Worm (Caenorhabditis elegans) whole organism, late embryonic: Measurements from ENCODE around the gene F09E5.11.

Source experiments
- F13H6.1 ChIP-seq: sonication (generic microtip); optimal IDR thresholded peaks from 2 replicates; lab custom pipeline; 2016; ENCODE audit warnings: missing genetic modification characterization, missing compliant biosample characterization
- K09A11.1 ChIP-seq: sonication (generic microtip); optimal IDR thresholded peaks from 2 replicates; lab custom pipeline; 2017; ENCODE audit warnings: antibody characterized with exemption, mild to moderate bottlenecking, missing genetic modification characterization, missing compliant biosample characterization; ENCODE audit not compliant: insufficient read depth
- Y22D7AL.16 ChIP-seq: sonication (generic microtip); optimal IDR thresholded peaks from 2 replicates; lab custom pipeline; 2016; ENCODE audit warnings: missing genetic modification characterization, missing compliant biosample characterization
- ama-1 ChIP-seq: fragments of 150-350 bp; optimal IDR thresholded peaks from 2 replicates; lab custom pipeline; 2014
- ceh-18 ChIP-seq: sonication (generic microtip); optimal IDR thresholded peaks from 2 replicates; lab custom pipeline; 2016; ENCODE audit warnings: missing genetic modification characterization, missing compliant biosample characterization
- ceh-19 ChIP-seq: fragments of 200-800 bp; sonication (Bioruptor generic); optimal IDR thresholded peaks from 2 replicates; lab custom pipeline; 2018; ENCODE audit warnings: mild to moderate bottlenecking, missing genetic modification characterization, missing compliant biosample characterization
- ceh-24 ChIP-seq: sonication (generic microtip); optimal IDR thresholded peaks from 2 replicates; lab custom pipeline; 2016; ENCODE audit warnings: mild to moderate bottlenecking, missing genetic modification characterization, missing compliant biosample characterization
- ceh-31 ChIP-seq: sonication (generic microtip); optimal IDR thresholded peaks from 2 replicates; lab custom pipeline; 2016; ENCODE audit warnings: missing genetic modification characterization, missing compliant biosample characterization
- ceh-45 ChIP-seq: fragments of 200-800 bp; sonication (Bioruptor generic); IDR thresholded peaks from 2 replicates; pipeline ENCODE4 v1.3.6; 2022; ENCODE audit warnings: missing genetic modification reagents, missing genetic modification characterization, missing compliant biosample characterization
- ceh-48 ChIP-seq: sonication (generic microtip); optimal IDR thresholded peaks from 2 replicates; lab custom pipeline; 2016; ENCODE audit warnings: missing genetic modification characterization, inconsistent platforms, missing compliant biosample characterization
- ceh-6 ChIP-seq: fragments of 200-800 bp; sonication (Bioruptor generic); optimal IDR thresholded peaks from 2 replicates; lab custom pipeline; 2018; ENCODE audit warnings: mild to moderate bottlenecking, missing genetic modification characterization, missing compliant biosample characterization
- che-1 ChIP-seq: sonication (generic microtip); optimal IDR thresholded peaks from 2 replicates; lab custom pipeline; 2016; ENCODE audit warnings: mild to moderate bottlenecking, missing genetic modification characterization, missing compliant biosample characterization
- dve-1 ChIP-seq: sonication (generic microtip); optimal IDR thresholded peaks from 2 replicates; lab custom pipeline; 2017; ENCODE audit warnings: antibody characterized with exemption, mild to moderate bottlenecking, missing genetic modification characterization, missing compliant biosample characterization
- elt-2 ChIP-seq: sonication (generic microtip); optimal IDR thresholded peaks from 2 replicates; lab custom pipeline; 2016; ENCODE audit warnings: missing genetic modification reagents, missing genetic modification characterization, missing compliant biosample characterization
- ets-4 ChIP-seq: sonication (generic microtip); optimal IDR thresholded peaks from 2 replicates; lab custom pipeline; 2016; ENCODE audit warnings: missing genetic modification characterization, missing compliant biosample characterization
- fax-1 ChIP-seq: sonication (generic microtip); optimal IDR thresholded peaks from 2 replicates; lab custom pipeline; 2016; ENCODE audit warnings: missing genotype, missing genetic modification characterization, missing compliant biosample characterization
- fkh-10 ChIP-seq: fragments of 150-350 bp; optimal IDR thresholded peaks from 2 replicates; lab custom pipeline; 2014; ENCODE audit warnings: missing biosample characterization, missing genetic modification reagents, missing genetic modification characterization
- fkh-6 ChIP-seq: sonication (generic microtip); optimal IDR thresholded peaks from 2 replicates; lab custom pipeline; 2016; ENCODE audit warnings: missing genetic modification characterization, missing compliant biosample characterization
- hlh-13 ChIP-seq: fragments of 200-800 bp; sonication (Bioruptor generic); optimal IDR thresholded peaks from 2 replicates; lab custom pipeline; 2018; ENCODE audit warnings: mild to moderate bottlenecking, missing genetic modification characterization, missing compliant biosample characterization
- hlh-15 ChIP-seq: sonication (generic microtip); optimal IDR thresholded peaks from 2 replicates; lab custom pipeline; 2016; ENCODE audit warnings: missing genetic modification characterization, missing compliant biosample characterization
- hlh-30 ChIP-seq: sonication (generic microtip); optimal IDR thresholded peaks from 2 replicates; lab custom pipeline; 2017; ENCODE audit warnings: antibody characterized with exemption, missing genetic modification characterization, missing compliant biosample characterization; ENCODE audit not compliant: insufficient read depth
- hlh-6 ChIP-seq: sonication (generic microtip); optimal IDR thresholded peaks from 2 replicates; lab custom pipeline; 2016; ENCODE audit warnings: missing genotype, missing genetic modification characterization, missing compliant biosample characterization
- hlh-8 ChIP-seq: sonication (generic microtip); optimal IDR thresholded peaks from 2 replicates; lab custom pipeline; 2016; ENCODE audit warnings: missing genotype, missing genetic modification characterization, missing compliant biosample characterization
- lin-11 ChIP-seq: fragments of 200-800 bp; sonication (Bioruptor generic); optimal IDR thresholded peaks from 2 replicates; lab custom pipeline; 2018; ENCODE audit warnings: mild to moderate bottlenecking, missing genetic modification characterization, missing compliant biosample characterization
- madf-2 ChIP-seq: sonication (generic microtip); optimal IDR thresholded peaks from 2 replicates; lab custom pipeline; 2017; ENCODE audit warnings: missing genetic modification characterization, missing compliant biosample characterization
- mec-3 ChIP-seq: sonication (generic microtip); optimal IDR thresholded peaks from 2 replicates; lab custom pipeline; 2016; ENCODE audit warnings: borderline replicate concordance, missing genetic modification characterization, missing compliant biosample characterization
- nfya-1 ChIP-seq: sonication (generic microtip); optimal IDR thresholded peaks from 2 replicates; lab custom pipeline; 2017; ENCODE audit warnings: missing genetic modification characterization, mild to moderate bottlenecking, missing compliant biosample characterization, antibody characterized with exemption, moderate library complexity
- nhr-232 ChIP-seq: sonication (generic microtip); optimal IDR thresholded peaks from 2 replicates; lab custom pipeline; 2016; ENCODE audit warnings: missing genetic modification characterization, missing compliant biosample characterization
- pag-3 ChIP-seq: sonication (generic microtip); optimal IDR thresholded peaks from 2 replicates; lab custom pipeline; 2016; ENCODE audit warnings: missing compliant biosample characterization, missing genetic modification characterization, borderline replicate concordance
- pat-9 ChIP-seq: fragments of 200-800 bp; sonication (Bioruptor generic); optimal IDR thresholded peaks from 2 replicates; lab custom pipeline; 2018; ENCODE audit warnings: mild to moderate bottlenecking, missing genetic modification characterization, moderate library complexity, missing compliant biosample characterization
- pax-1 ChIP-seq: fragments of 150-350 bp; optimal IDR thresholded peaks from 2 replicates; lab custom pipeline; 2014; ENCODE audit warnings: missing biosample characterization, missing genetic modification characterization
- pha-2 ChIP-seq: sonication (generic microtip); optimal IDR thresholded peaks from 2 replicates; lab custom pipeline; 2017; ENCODE audit warnings: mild to moderate bottlenecking, missing genetic modification characterization, missing compliant biosample characterization
- pqm-1 ChIP-seq: sonication (generic microtip); optimal IDR thresholded peaks from 2 replicates; lab custom pipeline; 2016; ENCODE audit warnings: missing genetic modification characterization, missing compliant biosample characterization
- pros-1 ChIP-seq: fragments of 150-350 bp; optimal IDR thresholded peaks from 2 replicates; lab custom pipeline; 2014; ENCODE audit warnings: missing biosample characterization, missing genetic modification reagents, missing genetic modification characterization
- ref-2 ChIP-seq: sonication (generic microtip); optimal IDR thresholded peaks from 2 replicates; lab custom pipeline; 2016; ENCODE audit warnings: missing genetic modification characterization, missing compliant biosample characterization
- rnt-1 ChIP-seq: sonication (generic microtip); optimal IDR thresholded peaks from 2 replicates; lab custom pipeline; 2016; ENCODE audit warnings: missing genetic modification characterization, missing compliant biosample characterization
- sox-2 ChIP-seq: fragments of 200-800 bp; sonication (Bioruptor generic); IDR thresholded peaks from 2 replicates; pipeline ENCODE4 v1.3.6; 2022; ENCODE audit warnings: missing genetic modification reagents, missing genetic modification characterization, missing compliant biosample characterization
- sox-4 ChIP-seq: sonication (generic microtip); optimal IDR thresholded peaks from 2 replicates; lab custom pipeline; 2017; ENCODE audit warnings: mild to moderate bottlenecking, missing genetic modification characterization, inconsistent platforms, missing compliant biosample characterization
- tbx-2 ChIP-seq: sonication (generic microtip); optimal IDR thresholded peaks from 2 replicates; lab custom pipeline; 2016; ENCODE audit warnings: missing genetic modification characterization, missing compliant biosample characterization
- tbx-7 ChIP-seq: sonication (generic microtip); optimal IDR thresholded peaks from 2 replicates; lab custom pipeline; 2016; ENCODE audit warnings: missing genotype, missing genetic modification characterization, missing compliant biosample characterization
- ttx-3 ChIP-seq: sonication (generic microtip); optimal IDR thresholded peaks from 2 replicates; lab custom pipeline; 2016; ENCODE audit warnings: missing genetic modification reagents, missing genetic modification characterization, missing compliant biosample characterization
- unc-42 ChIP-seq: sonication (generic microtip); optimal IDR thresholded peaks from 2 replicates; lab custom pipeline; 2016; ENCODE audit warnings: missing genotype, missing genetic modification characterization, missing compliant biosample characterization
- unc-55 ChIP-seq: sonication (generic microtip); optimal IDR thresholded peaks from 2 replicates; lab custom pipeline; 2017; ENCODE audit warnings: missing biosample characterization, missing genetic modification reagents, missing genetic modification characterization

The F09E5.11 gene

DNA sequence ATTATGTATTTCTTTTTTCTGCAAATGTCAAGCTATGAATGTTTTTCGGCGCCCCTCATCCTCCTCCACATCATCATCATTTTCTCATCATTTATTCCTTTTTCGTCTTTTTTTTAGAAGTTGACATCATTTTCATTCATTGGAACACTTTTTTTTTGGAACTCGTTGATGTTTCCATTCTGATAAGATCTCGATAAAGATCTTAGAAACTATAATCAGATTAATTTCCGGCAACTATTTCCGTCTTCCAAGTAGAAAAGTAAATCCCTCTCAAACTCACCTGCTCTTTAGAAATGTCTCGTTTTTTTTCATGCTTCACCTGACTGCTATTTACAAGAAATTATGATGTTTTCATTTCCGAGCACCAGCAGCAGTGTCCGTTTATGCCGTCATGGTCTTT, 29.1 kb downstream of the F09E5.11 start:
- TF ChIP-seq hlh-30 (tag; lab: Kevin White, UChicago) (no peak), sox-2 (GFP tag; lab: Robert Waterston, UW) (no peak), sox-4 (tag; lab: Kevin White, UChicago) (no peak), pros-1 (no peak)

DNA sequence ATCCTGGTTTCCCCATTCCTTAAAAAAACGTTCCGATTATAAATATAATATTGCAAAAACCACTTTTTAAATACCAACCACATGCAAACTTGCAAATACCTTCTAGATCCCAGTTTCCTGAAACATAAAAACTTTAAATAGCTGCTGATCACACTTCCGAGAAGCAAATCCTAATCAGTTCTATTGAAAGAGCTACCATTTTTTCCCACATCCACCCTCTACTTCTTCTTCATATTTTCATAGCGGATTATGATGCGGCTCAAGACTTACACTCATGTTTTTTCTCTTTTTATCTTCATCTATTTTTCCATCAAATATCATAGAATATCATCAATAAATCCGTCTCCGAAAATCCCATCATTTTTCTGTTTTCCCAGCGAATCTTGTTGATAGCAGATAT, 31.1 kb downstream of the F09E5.11 start:
- TF ChIP-seq hlh-30 (tag; lab: Kevin White, UChicago) (no peak), nhr-232 (tag; lab: Kevin White, UChicago) (no peak), ref-2 (no peak), elt-2 (tag; lab: Kevin White, UChicago) (no peak), ceh-24 (tag; lab: Kevin White, UChicago) (no peak), hlh-15 (no peak), fax-1 (tag; lab: Kevin White, UChicago) (no peak)

DNA sequence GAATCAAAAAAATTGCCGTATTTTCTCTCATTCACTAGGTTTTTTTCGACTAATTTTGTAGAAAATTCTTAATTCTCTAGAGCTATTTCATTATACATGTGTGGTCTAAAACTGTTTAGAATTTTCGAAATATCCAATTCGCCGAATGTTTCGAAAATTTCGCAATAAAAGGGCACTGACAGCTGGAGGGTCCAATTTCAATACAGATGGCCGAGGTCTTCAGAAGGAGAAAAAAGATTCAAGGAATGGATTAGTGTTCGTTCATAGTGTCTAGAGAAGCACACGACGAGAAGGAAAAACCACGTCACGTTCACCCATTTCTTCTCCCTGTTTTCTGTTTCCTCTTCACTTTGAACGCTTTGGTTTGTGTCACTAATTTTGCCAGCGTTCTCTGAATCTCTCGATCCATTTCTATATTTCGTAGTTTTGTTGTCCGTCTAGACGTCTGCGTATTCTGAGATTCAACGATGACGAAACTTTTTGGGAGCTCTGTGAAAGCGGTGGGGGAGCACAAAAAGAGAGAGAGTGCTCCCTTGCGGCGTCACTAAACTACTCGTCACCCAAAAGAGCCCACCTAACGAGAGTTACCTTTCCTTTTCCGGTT, 31.9 kb downstream of the F09E5.11 start:
- TF ChIP-seq fkh-10 (GFP tag; lab: Kevin White, UChicago), result peak; percentile 15
- no peak for TF ChIP-seq nfya-1
- TF ChIP-seq pax-1, result no peak
- peak; percentile 21 for TF ChIP-seq tbx-2 (tag; lab: Kevin White, UChicago)
- TF ChIP-seq madf-2 (tag; lab: Kevin White, UChicago), result no peak
- no peak for TF ChIP-seq fkh-6 (tag; lab: Kevin White, UChicago)
- no peak for TF ChIP-seq dve-1 (tag; lab: Kevin White, UChicago)
- peak; percentile 32 for TF ChIP-seq ceh-31 (tag; lab: Kevin White, UChicago)
- TF ChIP-seq K09A11.1 (tag; lab: Kevin White, UChicago), result no peak
- no peak for TF ChIP-seq F13H6.1
- peak; percentile 8 for TF ChIP-seq unc-42 (tag; lab: Kevin White, UChicago)
- TF ChIP-seq elt-2 (tag; lab: Kevin White, UChicago), result peak; percentile 26
- TF ChIP-seq ceh-6, result no peak
- TF ChIP-seq unc-55 (GFP tag; lab: Kevin White, UChicago), result peak; percentile 52
- TF ChIP-seq ttx-3 (tag; lab: Kevin White, UChicago), result no peak
- no peak for TF ChIP-seq hlh-13 (GFP tag; lab: Kevin White, UChicago)
- TF ChIP-seq ceh-18 (tag; lab: Kevin White, UChicago), result peak; percentile 28
- TF ChIP-seq pat-9, result no peak
- peak; percentile 27 for TF ChIP-seq rnt-1 (tag; lab: Kevin White, UChicago)
- TF ChIP-seq ceh-45 (GFP tag; lab: Robert Waterston, UW), result no peak
- no peak for TF ChIP-seq Y22D7AL.16 (tag; lab: Kevin White, UChicago)
- TF ChIP-seq ceh-19 (GFP tag; lab: Kevin White, UChicago), result no peak

DNA sequence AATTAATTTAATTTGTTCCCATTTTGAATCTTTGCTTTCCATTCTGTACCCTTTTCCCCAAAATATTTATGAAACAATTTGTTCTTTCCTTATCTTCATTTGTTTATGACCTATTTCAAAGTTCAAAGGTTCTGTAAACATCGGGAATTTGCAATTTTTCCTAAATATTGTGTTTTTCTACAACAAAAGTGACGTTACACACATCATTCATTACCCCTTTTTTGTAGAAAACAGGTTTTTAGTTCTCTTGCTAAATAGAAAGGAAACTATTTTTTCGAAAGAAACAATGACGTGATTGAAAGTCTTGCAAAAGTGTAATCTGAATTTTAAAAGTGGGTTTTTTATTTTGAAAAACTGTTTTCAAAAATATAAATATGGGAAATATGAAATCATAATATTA, 33.3 kb downstream of the F09E5.11 start:
- TF ChIP-seq fax-1 (tag; lab: Kevin White, UChicago) (no peak), ets-4 (no peak)

DNA sequence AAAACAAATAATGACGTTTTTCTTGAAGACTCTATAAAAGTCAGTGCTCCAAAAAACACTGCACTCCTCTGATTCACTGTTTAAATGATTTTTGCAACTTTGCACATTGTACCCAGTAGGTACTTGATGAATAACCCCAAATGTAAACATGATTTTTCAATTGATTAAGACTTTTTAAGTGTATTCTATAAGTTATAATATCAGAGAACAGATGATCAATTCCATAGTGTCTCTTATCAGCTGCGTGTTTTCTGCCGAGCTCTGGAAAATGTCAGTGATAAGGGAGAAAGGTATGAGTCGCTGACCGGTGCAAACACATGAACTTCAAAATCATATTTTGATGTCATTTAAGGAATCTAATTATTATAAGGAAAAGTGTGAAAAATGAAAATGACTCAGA, 34.2 kb downstream of the F09E5.11 start:
- no peak for TF ChIP-seq pag-3 (tag; lab: Kevin White, UChicago)
- no peak for TF ChIP-seq hlh-8 (tag; lab: Kevin White, UChicago)
- TF ChIP-seq rnt-1 (tag; lab: Kevin White, UChicago), result no peak
- TF ChIP-seq ama-1 (lab: Kevin White, UChicago), result no peak
- TF ChIP-seq che-1, result no peak
- no peak for TF ChIP-seq tbx-7
- TF ChIP-seq ceh-18 (tag; lab: Kevin White, UChicago), result no peak
- peak; percentile 67 for TF ChIP-seq pqm-1 (tag; lab: Kevin White, UChicago)
- TF ChIP-seq ceh-24 (tag; lab: Kevin White, UChicago), result no peak
- no peak for TF ChIP-seq lin-11 (tag; lab: Kevin White, UChicago)
- peak; percentile 99 for TF ChIP-seq elt-2 (tag; lab: Kevin White, UChicago)
- no peak for TF ChIP-seq pha-2 (tag; lab: Kevin White, UChicago)
- TF ChIP-seq ceh-6, result no peak
- no peak for TF ChIP-seq hlh-6 (tag; lab: Kevin White, UChicago)
- TF ChIP-seq ceh-48 (tag; lab: Kevin White, UChicago), result no peak
- no peak for TF ChIP-seq unc-55 (GFP tag; lab: Kevin White, UChicago)
- no peak for TF ChIP-seq mec-3
- TF ChIP-seq, all 69 proteins: peak for 2
